Fruit fly (Drosophila melanogaster): ENCODE results near the gene CG15201.

- TF ChIP-seq h (optimal IDR thresholded peaks at IDR 0.05) (no peak), insv (optimal IDR thresholded peaks at IDR 0.05) (no peak)
These were observed 35.0 kb upstream of the CG15201 start for dm6 chrX:11108845-11109450.

All from Kc167 (cell line).